Worm (Caenorhabditis elegans) whole organism, mixed stage, embryonic: ENCODE data around the gene C35A5.6.

Experiments used
- M03D4.4 ChIP-seq: sonication (generic microtip); optimal IDR thresholded peaks from 2 replicates; lab custom pipeline; 2017; ENCODE audit warnings: mild to moderate bottlenecking, missing genetic modification characterization, missing compliant biosample characterization
- bed-3 ChIP-seq: fragments of 200-800 bp; sonication (Bioruptor generic); optimal IDR thresholded peaks from 3 replicates; lab custom pipeline; 2018; ENCODE audit warnings: mild to moderate bottlenecking, missing genetic modification characterization, moderate library complexity, missing compliant biosample characterization
- blmp-1 ChIP-seq: fragments of 150-350 bp; optimal IDR thresholded peaks from 2 replicates; lab custom pipeline; 2014; ENCODE audit warnings: missing biosample characterization, missing genetic modification characterization
- ceh-39 ChIP-seq: fragments of 150-350 bp; optimal IDR thresholded peaks from 2 replicates; lab custom pipeline; 2014; ENCODE audit warnings: missing biosample characterization, missing genetic modification characterization
- ceh-43 ChIP-seq: fragments of 200-800 bp; sonication (Bioruptor generic); optimal IDR thresholded peaks from 2 replicates; lab custom pipeline; 2018; ENCODE audit warnings: mild to moderate bottlenecking, missing genetic modification characterization, moderate library complexity, missing compliant biosample characterization
- ceh-83 ChIP-seq: fragments of 200-800 bp; sonication (Bioruptor generic); optimal IDR thresholded peaks from 2 replicates; lab custom pipeline; 2018; ENCODE audit warnings: mild to moderate bottlenecking, missing genetic modification characterization, missing compliant biosample characterization
- cnd-1 ChIP-seq: fragments of 200-800 bp; sonication (Bioruptor generic); optimal IDR thresholded peaks from 2 replicates; lab custom pipeline; 2018; ENCODE audit warnings: mild to moderate bottlenecking, missing genetic modification characterization, missing compliant biosample characterization
- drap-1 ChIP-seq: fragments of 200-800 bp; sonication (Bioruptor generic); optimal IDR thresholded peaks from 3 replicates; lab custom pipeline; 2018; ENCODE audit warnings: mild to moderate bottlenecking, missing genetic modification characterization, missing compliant biosample characterization
- elt-1 ChIP-seq: sonication (generic microtip); optimal IDR thresholded peaks from 2 replicates; lab custom pipeline; 2017; ENCODE audit warnings: missing genetic modification characterization, mild to moderate bottlenecking, missing compliant biosample characterization, antibody characterized with exemption, moderate library complexity, borderline replicate concordance; ENCODE audit not compliant: insufficient read depth
- elt-3 ChIP-seq: fragments of 150-350 bp; optimal IDR thresholded peaks from 2 replicates; lab custom pipeline; 2014; ENCODE audit warnings: missing biosample characterization, missing genetic modification characterization
- flh-1 ChIP-seq: fragments of 200-800 bp; sonication (Bioruptor generic); optimal IDR thresholded peaks from 2 replicates; lab custom pipeline; 2018; ENCODE audit warnings: mild to moderate bottlenecking, missing genetic modification characterization, moderate library complexity, missing compliant biosample characterization
- ham-2 ChIP-seq: fragments of 200-800 bp; sonication (Bioruptor generic); optimal IDR thresholded peaks from 2 replicates; lab custom pipeline; 2018; ENCODE audit warnings: mild to moderate bottlenecking, missing genetic modification characterization, missing compliant biosample characterization
- hlh-1 ChIP-seq: fragments of 150-350 bp; optimal IDR thresholded peaks from 2 replicates; lab custom pipeline; 2014; ENCODE audit warnings: missing biosample characterization, missing genetic modification reagents, missing genetic modification characterization
- lin-13 ChIP-seq: fragments of 150-350 bp; optimal IDR thresholded peaks from 2 replicates; lab custom pipeline; 2014; ENCODE audit warnings: missing biosample characterization, missing genetic modification characterization
- lin-32 ChIP-seq: fragments of 200-800 bp; sonication (Bioruptor generic); optimal IDR thresholded peaks from 2 replicates; lab custom pipeline; 2018; ENCODE audit warnings: mild to moderate bottlenecking, missing genetic modification characterization, missing compliant biosample characterization
- lsy-2 ChIP-seq: fragments of 150-350 bp; optimal IDR thresholded peaks from 2 replicates; lab custom pipeline; 2014; ENCODE audit warnings: missing biosample characterization, missing genetic modification characterization
- mab-5 ChIP-seq: fragments of 150-350 bp; optimal IDR thresholded peaks from 2 replicates; lab custom pipeline; 2014; ENCODE audit warnings: missing biosample characterization, missing genetic modification characterization
- mep-1 ChIP-seq: fragments of 150-350 bp; optimal IDR thresholded peaks from 2 replicates; lab custom pipeline; 2017; ENCODE audit warnings: missing biosample characterization, missing genetic modification reagents, missing genetic modification characterization, inconsistent platforms
- mls-2 ChIP-seq: sonication (generic microtip); optimal IDR thresholded peaks from 2 replicates; lab custom pipeline; 2016; ENCODE audit warnings: mild to moderate bottlenecking, missing genetic modification characterization, moderate library complexity, missing compliant biosample characterization
- nhr-12 ChIP-seq: fragments of 150-350 bp; optimal IDR thresholded peaks from 2 replicates; lab custom pipeline; 2014; ENCODE audit warnings: missing biosample characterization, missing genetic modification characterization
- nhr-237 ChIP-seq: fragments of 150-350 bp; optimal IDR thresholded peaks from 2 replicates; lab custom pipeline; 2014; ENCODE audit warnings: missing biosample characterization, missing genetic modification characterization
- nhr-28 ChIP-seq: fragments of 150-350 bp; optimal IDR thresholded peaks from 2 replicates; lab custom pipeline; 2014; ENCODE audit warnings: missing biosample characterization, missing genetic modification characterization
- nhr-76 ChIP-seq: sonication (generic microtip); optimal IDR thresholded peaks from 2 replicates; lab custom pipeline; 2017; ENCODE audit warnings: missing biosample characterization, missing genetic modification characterization
- pha-4 ChIP-seq: fragments of 150-350 bp; optimal IDR thresholded peaks from 2 replicates; lab custom pipeline; 2018; ENCODE audit warnings: missing biosample characterization, missing genetic modification reagents, missing genetic modification characterization
- sem-2 ChIP-seq: fragments of 200-800 bp; sonication (Bioruptor generic); optimal IDR thresholded peaks from 2 replicates; lab custom pipeline; 2018; ENCODE audit warnings: mild to moderate bottlenecking, missing genetic modification characterization, missing compliant biosample characterization
- snpc-4 ChIP-seq: fragments of 150-350 bp; optimal IDR thresholded peaks from 2 replicates; lab custom pipeline; 2014; ENCODE audit warnings: missing biosample characterization, missing genetic modification characterization
- tbx-8 ChIP-seq: fragments of 200-800 bp; sonication (Bioruptor generic); optimal IDR thresholded peaks from 2 replicates; lab custom pipeline; 2018; ENCODE audit warnings: mild to moderate bottlenecking, missing genetic modification characterization, moderate library complexity, missing compliant biosample characterization
- unc-120 ChIP-seq: sonication (generic microtip); optimal IDR thresholded peaks from 2 replicates; lab custom pipeline; 2017; ENCODE audit warnings: missing genetic modification characterization, missing compliant biosample characterization; ENCODE audit not compliant: poor library complexity, severe bottlenecking
- unc-62 ChIP-seq: fragments of 150-350 bp; optimal IDR thresholded peaks from 2 replicates; lab custom pipeline; 2014; ENCODE audit warnings: missing biosample characterization, missing genetic modification reagents, missing genetic modification characterization
- zip-8 ChIP-seq: fragments of 150-350 bp; optimal IDR thresholded peaks from 2 replicates; lab custom pipeline; 2014; ENCODE audit warnings: missing biosample characterization, missing genetic modification characterization
- ztf-11 ChIP-seq: fragments of 150-350 bp; optimal IDR thresholded peaks from 2 replicates; lab custom pipeline; 2014; ENCODE audit warnings: missing biosample characterization, missing genetic modification characterization

Gene C35A5.6

DNA sequence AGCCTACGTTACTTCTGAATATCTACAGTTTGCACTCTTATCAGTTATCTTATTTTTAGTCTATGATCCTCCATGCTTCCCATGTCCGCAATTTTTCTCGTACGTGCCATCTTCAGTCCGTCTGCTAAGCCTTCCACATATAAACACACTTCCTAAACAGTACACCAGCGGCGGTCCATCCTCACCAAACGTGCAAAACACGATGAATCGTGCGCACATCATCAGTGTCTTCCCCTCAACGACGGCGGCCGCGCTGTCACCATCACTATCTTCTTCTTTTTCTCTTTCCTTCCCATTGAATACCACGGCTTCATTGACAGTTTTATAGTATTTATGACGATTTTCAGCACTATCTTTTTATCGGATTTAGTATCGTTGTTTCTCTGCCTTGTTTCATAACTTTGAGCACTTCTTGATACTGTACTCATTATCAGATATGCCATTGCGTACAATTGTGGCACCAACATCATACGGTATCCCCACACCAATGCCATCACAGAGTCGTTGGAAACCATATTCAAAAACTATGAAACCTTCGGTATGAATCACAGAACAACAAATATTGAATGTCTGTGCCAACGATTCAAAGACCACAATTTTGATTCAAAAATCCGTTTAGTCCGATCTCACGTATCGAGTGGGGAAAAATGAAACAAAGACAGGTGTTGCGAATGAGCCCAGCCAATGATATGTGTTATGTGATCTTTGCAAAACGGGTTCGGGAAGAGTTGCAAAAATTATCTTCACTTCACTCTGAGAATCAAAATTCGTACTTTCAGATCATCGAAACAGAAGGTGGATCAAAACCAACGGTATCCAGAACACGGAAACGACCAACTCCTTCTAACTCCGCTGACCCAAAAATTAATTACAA, 35.8 kb upstream of the C35A5.6 start:
- TF ChIP-seq hlh-1 (tag; lab: Kevin White, UChicago) = peak; percentile 55
- no peak for TF ChIP-seq sem-2 (GFP tag; lab: Kevin White, UChicago)

DNA sequence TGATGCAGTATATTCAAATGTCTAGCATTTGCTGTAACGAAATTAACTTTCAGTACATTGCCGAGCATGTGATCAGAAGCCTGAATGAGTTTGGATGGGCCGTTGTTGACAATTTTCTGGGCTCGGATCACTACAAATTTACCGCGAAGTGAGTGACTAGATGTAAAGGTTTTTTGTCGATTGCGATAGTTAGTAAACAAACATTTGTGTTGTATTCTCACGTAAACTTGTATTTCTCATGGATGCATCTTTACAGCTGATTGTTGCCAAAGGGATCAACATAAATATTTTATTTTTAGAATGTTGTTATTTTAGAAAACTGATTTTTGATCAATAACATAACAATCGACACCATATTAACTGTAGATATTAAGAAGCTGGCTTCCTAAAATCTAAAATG, 34.9 kb upstream of the C35A5.6 start:
- TF ChIP-seq mls-2 (tag; lab: Kevin White, UChicago) (no peak), unc-62 (GFP tag; lab: Kevin White, UChicago) (no peak), unc-120 (no peak), nhr-28 (tag; lab: Kevin White, UChicago) (no peak), ham-2 (GFP tag; lab: Kevin White, UChicago) (no peak), mab-5 (tag; lab: Kevin White, UChicago) (no peak), snpc-4 (tag; lab: Kevin White, UChicago) (no peak), pha-4 (tag; lab: Kevin White, UChicago) (no peak), hlh-1 (tag; lab: Kevin White, UChicago) (no peak), ztf-11 (tag; lab: Kevin White, UChicago) (no peak), lsy-2 (tag; lab: Kevin White, UChicago) (no peak), lin-13 (tag; lab: Kevin White, UChicago) (no peak), ceh-43 (GFP tag; lab: Kevin White, UChicago) (no peak), M03D4.4 (tag; lab: Kevin White, UChicago) (no peak), zip-8 (tag; lab: Kevin White, UChicago) (no peak), bed-3 (no peak), drap-1 (GFP tag; lab: Kevin White, UChicago) (no peak), lin-32 (GFP tag; lab: Kevin White, UChicago) (no peak)

DNA sequence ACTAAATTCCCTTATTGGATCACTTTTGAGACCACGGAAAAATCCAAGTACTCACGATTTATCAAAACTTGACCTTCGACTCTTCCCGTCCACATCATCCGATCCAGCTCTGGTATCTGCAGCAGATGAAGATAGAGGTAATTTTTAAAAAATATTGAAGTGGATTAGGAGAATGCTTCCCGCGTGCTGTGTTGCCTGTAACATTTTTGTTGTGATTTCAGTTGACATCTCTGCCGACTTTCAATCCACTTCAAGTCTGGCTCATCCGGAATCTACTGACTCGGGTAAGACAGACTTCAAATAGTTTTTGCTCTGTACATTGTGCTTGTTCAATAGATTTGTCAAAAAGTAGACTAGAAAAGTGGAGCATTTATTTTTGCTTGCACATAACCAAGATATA, 33.5 kb upstream of the C35A5.6 start:
- TF ChIP-seq cnd-1 (tag; lab: Kevin White, UChicago) = no peak
- TF ChIP-seq ham-2 (GFP tag; lab: Kevin White, UChicago) = no peak
- no peak for TF ChIP-seq elt-1 (tag; lab: Kevin White, UChicago)
- no peak for TF ChIP-seq lin-32 (GFP tag; lab: Kevin White, UChicago)
- TF ChIP-seq nhr-76 (tag; lab: Kevin White, UChicago) = no peak
- no peak for TF ChIP-seq hlh-1 (tag; lab: Kevin White, UChicago)
- TF ChIP-seq drap-1 (GFP tag; lab: Kevin White, UChicago) = no peak
- no peak for TF ChIP-seq pha-4 (tag; lab: Kevin White, UChicago)
- no peak for TF ChIP-seq flh-1 (GFP tag; lab: Kevin White, UChicago)
- TF ChIP-seq unc-120 = no peak
- no peak for TF ChIP-seq nhr-28 (tag; lab: Kevin White, UChicago)
- no peak for TF ChIP-seq elt-3 (tag; lab: Kevin White, UChicago)
- TF ChIP-seq ceh-83 (GFP tag; lab: Kevin White, UChicago) = no peak
- TF ChIP-seq tbx-8 = no peak
- TF ChIP-seq ceh-39 (tag; lab: Kevin White, UChicago) = no peak
- TF ChIP-seq zip-8 (tag; lab: Kevin White, UChicago) = no peak
- no peak for TF ChIP-seq mab-5 (tag; lab: Kevin White, UChicago)
- no peak for TF ChIP-seq mep-1 (tag; lab: Kevin White, UChicago)
- no peak for TF ChIP-seq nhr-12 (tag; lab: Kevin White, UChicago)

DNA sequence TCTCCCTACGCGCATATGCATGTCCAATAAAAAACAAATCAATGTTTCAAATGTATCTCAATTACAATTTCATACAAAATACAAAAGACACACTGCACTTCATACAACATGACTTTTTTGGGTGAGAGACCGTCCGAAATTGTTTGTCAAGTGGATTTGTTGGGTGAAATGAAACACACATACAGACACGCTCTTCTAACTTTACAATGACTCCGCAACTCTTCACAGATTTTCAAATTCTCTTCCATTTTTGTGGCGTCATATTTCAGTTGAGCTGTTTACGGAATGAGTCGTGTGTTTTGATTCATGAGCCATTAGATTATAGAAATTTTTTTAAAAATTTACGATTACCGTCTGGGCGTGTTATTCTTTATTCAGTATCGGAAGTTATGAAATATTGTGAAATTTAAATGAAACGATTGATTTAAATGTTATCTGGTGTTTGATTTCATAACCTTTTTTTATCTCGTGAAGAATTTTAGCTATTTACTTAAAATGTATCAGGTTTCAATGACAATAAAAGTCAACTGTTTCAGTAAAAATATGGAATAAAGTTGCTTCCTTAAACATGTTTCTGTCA, 32.0 kb upstream of the C35A5.6 start:
- TF ChIP-seq tbx-8 (no peak), lin-13 (tag; lab: Kevin White, UChicago) (no peak), nhr-76 (tag; lab: Kevin White, UChicago) (no peak), blmp-1 (tag; lab: Kevin White, UChicago) (no peak), bed-3 (no peak), ztf-11 (tag; lab: Kevin White, UChicago) (no peak), drap-1 (GFP tag; lab: Kevin White, UChicago) (no peak), mep-1 (tag; lab: Kevin White, UChicago) (no peak), lsy-2 (tag; lab: Kevin White, UChicago) (no peak), nhr-28 (tag; lab: Kevin White, UChicago) (no peak), nhr-237 (no peak), mls-2 (tag; lab: Kevin White, UChicago) (no peak), ceh-39 (tag; lab: Kevin White, UChicago) (no peak)
